Fruit fly (Drosophila melanogaster): ENCODE data around the gene CG42296.

DNA sequence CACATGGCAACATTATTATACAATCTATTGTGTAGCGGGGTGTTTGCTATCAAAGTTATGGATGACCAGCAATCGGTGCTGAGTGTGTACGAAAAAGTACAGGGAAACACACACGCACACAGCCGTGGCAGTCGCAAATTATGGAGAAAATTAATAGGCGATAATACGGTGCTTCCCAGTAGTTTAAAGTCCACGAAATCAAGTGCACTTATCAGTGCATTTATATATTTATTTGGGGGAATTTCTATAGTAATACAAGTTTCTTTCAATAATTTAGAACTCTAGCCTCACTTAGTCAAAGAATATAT is 3.1 kb upstream of the CG42296 start:
- TF ChIP-seq CG7101 (tag; optimal IDR thresholded peaks at IDR 0.05) (no peak), bab1 (GFP tag; optimal IDR thresholded peaks at IDR 0.05) (peak; percentile 15), CG11617 (GFP tag; optimal IDR thresholded peaks at IDR 0.05) (no peak), Mnt (GFP tag; optimal IDR thresholded peaks at IDR 0.05) (no peak), CG5204 (GFP tag; optimal IDR thresholded peaks at IDR 0.05) (no peak), CG7045 (GFP tag; optimal IDR thresholded peaks at IDR 0.05) (no peak), kay (GFP tag; ENCODE audit: borderline replicate concordance) (peak; percentile 62), Clk (GFP tag; optimal IDR thresholded peaks at IDR 0.05) (no peak)
